Fruit fly (Drosophila melanogaster) whole organism, embryonic: ENCODE measurements around the gene Tango5.

Experiments used
- Atf-2 ChIP-seq: fragments of 200-800 bp; sonication (Bioruptor generic); optimal IDR thresholded peaks from 2 replicates; lab custom pipeline; 2016; ENCODE audit warnings: missing biosample characterization, missing genetic modification characterization
- Atf3 ChIP-seq: fragments of 200-800 bp; sonication (Bioruptor generic); optimal IDR thresholded peaks from 3 replicates; lab custom pipeline; 2016; ENCODE audit warnings: missing biosample characterization, missing genetic modification characterization
- CG10267 ChIP-seq: fragments of 200-800 bp; sonication (Bioruptor generic); optimal IDR thresholded peaks from 2 replicates; lab custom pipeline; 2018; ENCODE audit warnings: missing biosample characterization, mild to moderate bottlenecking, missing genetic modification characterization, moderate library complexity
- CG11723 ChIP-seq: fragments of 200-800 bp; sonication (Bioruptor generic); optimal IDR thresholded peaks from 2 replicates; lab custom pipeline; 2017; ENCODE audit warnings: missing biosample characterization, mild to moderate bottlenecking, missing genetic modification characterization
- CG12769 ChIP-seq: fragments of 200-800 bp; sonication (Bioruptor generic); optimal IDR thresholded peaks from 2 replicates; lab custom pipeline; 2019; ENCODE audit warnings: missing biosample characterization, mild to moderate bottlenecking, missing genetic modification characterization, moderate library complexity
- CG2120 ChIP-seq: fragments of 200-800 bp; sonication (Bioruptor generic); optimal IDR thresholded peaks from 3 replicates; lab custom pipeline; 2016; ENCODE audit warnings: missing biosample characterization, missing genetic modification characterization
- CG2199 ChIP-seq: fragments of 200-800 bp; sonication (Bioruptor generic); IDR thresholded peaks from 3 replicates; pipeline ENCODE4 v1.3.6; 2022; ENCODE audit warnings: missing biosample characterization, missing genetic modification characterization
- CG31441 ChIP-seq: fragments of 200-800 bp; sonication (Bioruptor generic); IDR thresholded peaks from 2 replicates; pipeline ENCODE4 v1.3.6; 2022; ENCODE audit warnings: missing biosample characterization, missing genetic modification characterization
- CG32532 ChIP-seq: fragments of 200-800 bp; sonication (Bioruptor generic); IDR thresholded peaks from 2 replicates; pipeline ENCODE4 v1.3.6; 2022; ENCODE audit warnings: missing biosample characterization, missing genetic modification characterization
- CG3407 ChIP-seq: fragments of 200-800 bp; sonication (Bioruptor generic); optimal IDR thresholded peaks from 2 replicates; lab custom pipeline; 2018; ENCODE audit warnings: missing biosample characterization, mild to moderate bottlenecking, missing genetic modification characterization
- CG4282 ChIP-seq: fragments of 200-800 bp; sonication (Bioruptor generic); optimal IDR thresholded peaks from 2 replicates; lab custom pipeline; 2016; ENCODE audit warnings: missing biosample characterization, missing genetic modification characterization
- CG4360 ChIP-seq: fragments of 200-800 bp; sonication (Bioruptor generic); IDR thresholded peaks from 2 replicates; pipeline ENCODE4 v1.3.6; 2022; ENCODE audit warnings: missing biosample characterization, missing genetic modification characterization
- CG6272 ChIP-seq: fragments of 200-800 bp; sonication (Bioruptor generic); IDR thresholded peaks from 2 replicates; pipeline ENCODE4 v1.3.6; 2022; ENCODE audit warnings: missing biosample characterization, missing genetic modification characterization
- CG6654 ChIP-seq: fragments of 200-800 bp; sonication (Bioruptor generic); optimal IDR thresholded peaks from 2 replicates; lab custom pipeline; 2017; ENCODE audit warnings: missing biosample characterization, mild to moderate bottlenecking, missing genetic modification characterization
- CG7786 ChIP-seq: fragments of 200-800 bp; sonication (Bioruptor generic); optimal IDR thresholded peaks from 2 replicates; lab custom pipeline; 2016; ENCODE audit warnings: missing biosample characterization, missing genetic modification characterization
- CG8924 ChIP-seq: fragments of 200-800 bp; optimal IDR thresholded peaks from 3 replicates; lab custom pipeline; 2019; ENCODE audit warnings: missing biosample characterization, mild to moderate bottlenecking, missing genetic modification characterization, moderate library complexity
- CG9876 ChIP-seq: fragments of 200-800 bp; sonication (Bioruptor generic); optimal IDR thresholded peaks from 2 replicates; lab custom pipeline; 2016; ENCODE audit warnings: missing biosample characterization, missing genetic modification characterization
- HHEX ChIP-seq: fragments of 200-800 bp; sonication (Bioruptor generic); optimal IDR thresholded peaks from 3 replicates; lab custom pipeline; 2017; ENCODE audit warnings: missing biosample characterization, mild to moderate bottlenecking, missing genetic modification characterization, missing genetic modification reagents
- Hand ChIP-seq: fragments of 200-800 bp; sonication (Bioruptor generic); optimal IDR thresholded peaks from 2 replicates; lab custom pipeline; 2017; ENCODE audit warnings: mild to moderate bottlenecking, missing biosample characterization, missing genetic modification reagents, missing genetic modification characterization
- MBD-R2 ChIP-seq: fragments of 200-800 bp; sonication (Bioruptor generic); IDR thresholded peaks from 2 replicates; pipeline ENCODE4 v1.3.6; 2022; ENCODE audit warnings: missing biosample characterization, missing genetic modification characterization
- MESR4 ChIP-seq: fragments of 200-800 bp; sonication (Bioruptor generic); optimal IDR thresholded peaks from 2 replicates; lab custom pipeline; 2018; ENCODE audit warnings: missing biosample characterization, mild to moderate bottlenecking, missing genetic modification characterization, moderate library complexity
- Myb ChIP-seq: fragments of 200-800 bp; sonication (Bioruptor generic); optimal IDR thresholded peaks from 2 replicates; lab custom pipeline; 2016; ENCODE audit warnings: missing biosample characterization, missing genetic modification characterization
- Rfx ChIP-seq: fragments of 200-800 bp; sonication (Bioruptor generic); IDR thresholded peaks from 2 replicates; pipeline ENCODE4 v1.3.6; 2022; ENCODE audit warnings: missing biosample characterization, missing genetic modification characterization
- Rx ChIP-seq: fragments of 200-800 bp; sonication (Bioruptor generic); IDR thresholded peaks from 2 replicates; pipeline ENCODE4 v1.3.6; 2022; ENCODE audit warnings: missing biosample characterization, missing genetic modification characterization
- Sry-β ChIP-seq: fragments of 200-800 bp; sonication (Bioruptor generic); optimal IDR thresholded peaks from 2 replicates; lab custom pipeline; 2018; ENCODE audit warnings: missing biosample characterization, mild to moderate bottlenecking, missing genetic modification characterization, moderate library complexity
- TFAM ChIP-seq: fragments of 200-800 bp; sonication (Bioruptor generic); optimal IDR thresholded peaks from 2 replicates; lab custom pipeline; 2017; ENCODE audit warnings: missing biosample characterization, missing genetic modification characterization, inconsistent platforms
- bab2 ChIP-seq: fragments of 200-800 bp; sonication (Bioruptor generic); optimal IDR thresholded peaks from 2 replicates; lab custom pipeline; 2016; ENCODE audit warnings: missing biosample characterization, missing genetic modification characterization
- chm ChIP-seq: fragments of 200-800 bp; sonication (Bioruptor generic); IDR thresholded peaks from 2 replicates; pipeline ENCODE4 v1.3.6; 2022; ENCODE audit warnings: missing biosample characterization, missing genetic modification characterization
- cwo ChIP-seq: fragments of 200-800 bp; sonication (Bioruptor generic); optimal IDR thresholded peaks from 3 replicates; lab custom pipeline; 2017; ENCODE audit warnings: missing biosample characterization, missing genetic modification characterization, mild to moderate bottlenecking, moderate library complexity, missing genetic modification reagents
- dmrt99B ChIP-seq: fragments of 200-800 bp; sonication (Bioruptor generic); optimal IDR thresholded peaks from 2 replicates; lab custom pipeline; 2018; ENCODE audit warnings: missing biosample characterization, mild to moderate bottlenecking, missing genetic modification characterization, moderate library complexity
- dpn ChIP-seq, 2 experiments: fragments of 200-800 bp; sonication (Bioruptor generic); optimal IDR thresholded peaks; 3 replicates each; lab custom pipeline; 2016; ENCODE audit warnings: missing biosample characterization in 2 of 2, missing genetic modification characterization in 2 of 2
- gcm ChIP-seq: fragments of 200-800 bp; sonication (Bioruptor generic); optimal IDR thresholded peaks from 2 replicates; lab custom pipeline; 2019; ENCODE audit warnings: missing biosample characterization, mild to moderate bottlenecking, missing genetic modification characterization, moderate library complexity
- grau ChIP-seq: fragments of 200-800 bp; optimal IDR thresholded peaks from 3 replicates; lab custom pipeline; 2019; ENCODE audit warnings: missing biosample characterization, mild to moderate bottlenecking, missing genetic modification characterization, moderate library complexity
- gsb-n ChIP-seq: fragments of 200-800 bp; sonication (Bioruptor generic); optimal IDR thresholded peaks from 3 replicates; lab custom pipeline; 2018; ENCODE audit warnings: missing biosample characterization, mild to moderate bottlenecking, missing genetic modification characterization
- lola ChIP-seq, 3 experiments: fragments of >200 bp in 2 of 3; fragments of 200-800 bp in 1 of 3; sonication (Bioruptor generic) in 1 of 3; optimal IDR thresholded peaks; 2 replicates each; lab custom pipeline; 2017 to 2019; ENCODE audit warnings: missing biosample characterization in 3 of 3, missing genetic modification characterization in 3 of 3, mild to moderate bottlenecking in 1 of 3, moderate library complexity in 1 of 3
- nom ChIP-seq: fragments of 200-800 bp; sonication (Bioruptor generic); optimal IDR thresholded peaks from 2 replicates; lab custom pipeline; 2017; ENCODE audit warnings: missing biosample characterization, missing genetic modification characterization, mild to moderate bottlenecking, moderate library complexity, missing genetic modification reagents
- pb ChIP-seq: fragments of 200-800 bp; sonication (Bioruptor generic); optimal IDR thresholded peaks from 3 replicates; lab custom pipeline; 2016; ENCODE audit warnings: missing biosample characterization, missing genetic modification characterization
- pzg ChIP-seq: fragments of 200-800 bp; sonication (Bioruptor generic); optimal IDR thresholded peaks from 3 replicates; lab custom pipeline; 2018; ENCODE audit warnings: missing biosample characterization, mild to moderate bottlenecking, missing genetic modification characterization, moderate library complexity
- rib ChIP-seq: fragments of 200-800 bp; sonication (Bioruptor generic); IDR thresholded peaks from 2 replicates; pipeline ENCODE4 v1.3.6; 2022; ENCODE audit warnings: missing biosample characterization, missing genetic modification characterization
- run ChIP-seq: fragments of 200-800 bp; sonication (Bioruptor generic); optimal IDR thresholded peaks from 3 replicates; lab custom pipeline; 2018; ENCODE audit warnings: missing biosample characterization, mild to moderate bottlenecking, missing genetic modification characterization
- salm ChIP-seq: fragments of 200-800 bp; sonication (Bioruptor generic); optimal IDR thresholded peaks from 2 replicates; lab custom pipeline; 2018; ENCODE audit warnings: missing biosample characterization, mild to moderate bottlenecking, missing genetic modification characterization
- schlank ChIP-seq: fragments of 200-800 bp; sonication (Bioruptor generic); optimal IDR thresholded peaks from 2 replicates; lab custom pipeline; 2018; ENCODE audit warnings: missing biosample characterization, mild to moderate bottlenecking, missing genetic modification characterization
- shn ChIP-seq: fragments of 200-800 bp; sonication (Bioruptor generic); optimal IDR thresholded peaks from 3 replicates; lab custom pipeline; 2016; ENCODE audit warnings: missing biosample characterization, missing genetic modification characterization
- slbo ChIP-seq: fragments of 200-800 bp; sonication (Bioruptor generic); IDR thresholded peaks from 2 replicates; pipeline ENCODE4 v1.3.6; 2022; ENCODE audit warnings: missing biosample characterization, missing genetic modification characterization
- sqz ChIP-seq: fragments of 200-800 bp; sonication (Bioruptor generic); optimal IDR thresholded peaks from 3 replicates; lab custom pipeline; 2018; ENCODE audit warnings: missing biosample characterization, mild to moderate bottlenecking, missing genetic modification characterization
- stc ChIP-seq: fragments of 200-800 bp; sonication (Bioruptor generic); IDR thresholded peaks from 2 replicates; pipeline ENCODE4 v1.3.6; 2022; ENCODE audit warnings: missing biosample characterization, missing genetic modification characterization
- tna ChIP-seq: fragments of 200-800 bp; sonication (Bioruptor generic); IDR thresholded peaks from 2 replicates; pipeline ENCODE4 v1.3.6; 2022; ENCODE audit warnings: missing biosample characterization, missing genetic modification characterization; ENCODE audit not compliant: partially characterized antibody
- tup ChIP-seq: fragments of 200-800 bp; sonication (Bioruptor generic); optimal IDR thresholded peaks from 2 replicates; lab custom pipeline; 2016; ENCODE audit warnings: missing biosample characterization, mild to moderate bottlenecking, missing genetic modification characterization, moderate library complexity
- usp ChIP-seq: fragments of >200 bp; optimal IDR thresholded peaks from 2 replicates; lab custom pipeline; 2017; ENCODE audit warnings: missing biosample characterization, missing genetic modification characterization

The Tango5 gene

dm6 chrX:10729921-10730873 is 34.0 kb downstream of the Tango5 start (continued):
- TF ChIP-seq shn (GFP tag; lab: Kevin White, UChicago) (no peak), CG12769 (peak; percentile 49), TFAM (GFP tag; lab: Kevin White, UChicago) (no peak), pzg (GFP tag; lab: Kevin White, UChicago) (no peak), CG6654 (no peak), Hand (GFP tag; lab: Kevin White, UChicago) (no peak), MBD-R2 (GFP tag; lab: Robert Waterston, UW) (no peak), CG32532 (peak; percentile 25; the same call in 1 of the 2 replicates), CG10267 (tag; lab: Kevin White, UChicago) (no peak), tna (no peak), CG2199 (GFP tag; lab: Robert Waterston, UW) (peak; percentile 64; the same call in 2 of the 3 replicates), dmrt99B (tag; lab: Kevin White, UChicago) (no peak), rib (GFP tag; lab: Robert Waterston, UW) (no peak), cwo (no peak), CG8924 (tag; lab: Kevin White, UChicago) (no peak), CG4282 (GFP tag; lab: Kevin White, UChicago) (no peak), slbo (GFP tag; lab: Robert Waterston, UW) (no peak), Rx (GFP tag; lab: Robert Waterston, UW) (no peak), Myb (GFP tag; lab: Kevin White, UChicago) (no peak), chm (GFP tag; lab: Robert Waterston, UW) (peak; percentile 38; the same call in 1 of the 2 replicates), Atf-2 (GFP tag; lab: Kevin White, UChicago) (no peak), gsb-n (tag; lab: Kevin White, UChicago) (peak; percentile 1), CG3407 (GFP tag; lab: Kevin White, UChicago) (no peak), dpn (GFP tag; optimal IDR thresholded peaks at IDR 0.05; lab: Kevin White, UChicago) (no peak), nom (GFP tag; lab: Kevin White, UChicago) (no peak), gcm (GFP tag; lab: Kevin White, UChicago) (no peak), CG31441 (peak; percentile 22; the same call in 1 of the 2 replicates), Atf3 (GFP tag; lab: Kevin White, UChicago) (no peak), lola (GFP tag; optimal IDR thresholded peaks at IDR 0.05; lab: Kevin White, UChicago) (no peak), CG7786 (GFP tag; lab: Kevin White, UChicago) (no peak), CG9876 (GFP tag; lab: Kevin White, UChicago) (no peak), stc (GFP tag; lab: Robert Waterston, UW) (no peak), CG6272 (no peak), schlank (no peak), HHEX (no peak), run (tag; lab: Kevin White, UChicago) (no peak), Rfx (0 out of 2 replicates have a peak, but pooled peaks have one; percentile 9), tup (GFP tag; lab: Kevin White, UChicago) (no peak), Sry-β (no peak), MESR4 (GFP tag; lab: Kevin White, UChicago) (no peak), sqz (peak; percentile 60), salm (tag; lab: Kevin White, UChicago) (no peak), CG4360 (GFP tag; lab: Robert Waterston, UW) (peak; percentile 77), pb (GFP tag; lab: Kevin White, UChicago) (no peak), bab2 (GFP tag; lab: Kevin White, UChicago) (no peak), usp (GFP tag; lab: Kevin White, UChicago) (no peak), CG11723 (no peak), CG2120 (GFP tag; lab: Kevin White, UChicago) (no peak), grau (tag; lab: Kevin White, UChicago) (no peak)
